Fruit fly (Drosophila melanogaster): ENCODE results near the gene Oga.

The Oga gene

dm6 chr3R:21263177-21263576 lies 44.3 kb downstream of the Oga start (continued):
- TF ChIP-seq pnt (GFP tag; optimal IDR thresholded peaks at IDR 0.05): no peak
- TF ChIP-seq gcm2 (GFP tag; optimal IDR thresholded peaks at IDR 0.05): no peak
- TF ChIP-seq CG1603 (tag; optimal IDR thresholded peaks at IDR 0.05): peak; percentile 44
- peak; percentile 61; the same call in 1 of the 2 replicates for TF ChIP-seq stc (GFP tag; IDR thresholded peaks at IDR 0.05)
- TF ChIP-seq CG12155 (GFP tag; optimal IDR thresholded peaks at IDR 0.05): no peak
- peak; percentile 35 for TF ChIP-seq CG8388 (GFP tag; optimal IDR thresholded peaks at IDR 0.05)
- no peak for TF ChIP-seq ham (GFP tag; IDR thresholded peaks at IDR 0.05)
- peak; percentile 34; the same call in 1 of the 2 replicates for TF ChIP-seq CG11696 (GFP tag; IDR thresholded peaks at IDR 0.05)
- TF ChIP-seq gsb (GFP tag; IDR thresholded peaks at IDR 0.05): peak; percentile 38; the same call in 1 of the 2 replicates
- TF ChIP-seq Hmr (GFP tag; optimal IDR thresholded peaks at IDR 0.05): peak; percentile 43
- no peak for TF ChIP-seq Max (GFP tag; optimal IDR thresholded peaks at IDR 0.05)
- TF ChIP-seq E2f2 (GFP tag; IDR thresholded peaks at IDR 0.05): no peak
- peak; percentile 51 for TF ChIP-seq PHDP (tag; optimal IDR thresholded peaks at IDR 0.05)
- TF ChIP-seq CG9609 (GFP tag; optimal IDR thresholded peaks at IDR 0.05): no peak
- TF ChIP-seq CoRest (tag; optimal IDR thresholded peaks at IDR 0.05): peak; percentile 43
- no peak for TF ChIP-seq da (GFP tag; optimal IDR thresholded peaks at IDR 0.05)
- peak; percentile 51 for TF ChIP-seq lab (GFP tag; optimal IDR thresholded peaks at IDR 0.05)
- TF ChIP-seq CG6791 (GFP tag; IDR thresholded peaks at IDR 0.05; ENCODE audit: partially characterized antibody): no peak
- 0 out of 3 replicates have a peak, but pooled peaks have one; percentile 54 for TF ChIP-seq H15 (GFP tag; IDR thresholded peaks at IDR 0.05)
- TF ChIP-seq NFAT (GFP tag; IDR thresholded peaks at IDR 0.05): 0 out of 2 replicates have a peak, but pooled peaks have one; percentile 27
- no peak for TF ChIP-seq pfk (GFP tag; optimal IDR thresholded peaks at IDR 0.05)
- peak; percentile 26 for TF ChIP-seq CG6254 (GFP tag; optimal IDR thresholded peaks at IDR 0.05)
- peak; percentile 58; the same call in 1 of the 2 replicates for TF ChIP-seq Rfx (GFP tag; IDR thresholded peaks at IDR 0.05)
- no peak for TF ChIP-seq Aef1 (GFP tag; IDR thresholded peaks at IDR 0.05)
- TF ChIP-seq CG30020 (tag; optimal IDR thresholded peaks at IDR 0.05): no peak
- TF ChIP-seq CG2889 (GFP tag; IDR thresholded peaks at IDR 0.05): no peak
- peak; percentile 1 for TF ChIP-seq CG17829 (tag; optimal IDR thresholded peaks at IDR 0.05)

- TF ChIP-seq CG3995 (GFP tag; optimal IDR thresholded peaks at IDR 0.05) (no peak), CG18011 (GFP tag; optimal IDR thresholded peaks at IDR 0.05) (peak; percentile 21), otp (GFP tag; IDR thresholded peaks at IDR 0.05) (no peak), mirr (GFP tag; optimal IDR thresholded peaks at IDR 0.05) (peak; percentile 78), gsb (GFP tag; IDR thresholded peaks at IDR 0.05) (no peak), emc (GFP tag; optimal IDR thresholded peaks at IDR 0.05) (no peak), grn (GFP tag; optimal IDR thresholded peaks at IDR 0.05) (peak; percentile 42), vvl (GFP tag; IDR thresholded peaks at IDR 0.05) (0 out of 2 replicates have a peak, but pooled peaks have one; percentile 20), CG34376 (GFP tag; optimal IDR thresholded peaks at IDR 0.05) (peak; percentile 56), Pdp1 (GFP tag; optimal IDR thresholded peaks at IDR 0.05) (peak in 1 of 2 experiments; percentile 41), Ada2b (GFP tag; IDR thresholded peaks at IDR 0.05) (no peak), CG18262 (tag; optimal IDR thresholded peaks at IDR 0.05) (no peak), CG9817 (tag; optimal IDR thresholded peaks at IDR 0.05) (no peak), sens (GFP tag) (peak; percentile 60), CG17912 (GFP tag; optimal IDR thresholded peaks at IDR 0.05) (no peak), Atf6 (GFP tag; IDR thresholded peaks at IDR 0.05) (0 out of 2 replicates have a peak, but pooled peaks have one; percentile 19), Elba2 (GFP tag; optimal IDR thresholded peaks at IDR 0.05) (no peak), CG8290 (GFP tag; optimal IDR thresholded peaks at IDR 0.05) (no peak), CG8290 (tag; optimal IDR thresholded peaks at IDR 0.05) (no peak), gem (tag; optimal IDR thresholded peaks at IDR 0.05) (peak; percentile 22), Optix (GFP tag; IDR thresholded peaks at IDR 0.05) (0 out of 3 replicates have a peak, but pooled peaks have one; percentile 29), CG5180 (GFP tag; optimal IDR thresholded peaks at IDR 0.05) (peak; percentile 55), CG12219 (GFP tag; optimal IDR thresholded peaks at IDR 0.05) (no peak), exex (tag; optimal IDR thresholded peaks at IDR 0.05) (peak; percentile 53), kay (GFP tag; optimal IDR thresholded peaks at IDR 0.05) (peak; percentile 21)
Measured at dm6 chr3R:21267972-21268512, 49.2 kb downstream of the Oga start.
